Worm (Caenorhabditis elegans) whole organism, L2 larva: ENCODE results near the gene syg-2.

Experiments
- C34F6.9 ChIP-seq: fragments of 150-350 bp; optimal IDR thresholded peaks from 2 replicates; lab custom pipeline; 2014; ENCODE audit warnings: missing biosample characterization, missing genetic modification characterization
- F13H6.1 ChIP-seq: sonication (generic microtip); optimal IDR thresholded peaks from 2 replicates; lab custom pipeline; 2016; ENCODE audit warnings: missing genetic modification characterization, missing compliant biosample characterization
- R02D3.7 ChIP-seq: fragments of 150-350 bp; optimal IDR thresholded peaks from 2 replicates; lab custom pipeline; 2014; ENCODE audit warnings: missing biosample characterization, missing genetic modification characterization
- Y55F3AM.14 ChIP-seq: fragments of 200-800 bp; sonication (Bioruptor generic); optimal IDR thresholded peaks from 2 replicates; lab custom pipeline; 2018; ENCODE audit warnings: mild to moderate bottlenecking, missing genetic modification characterization, missing compliant biosample characterization
- ZK546.5 ChIP-seq: sonication (generic microtip); optimal IDR thresholded peaks from 2 replicates; lab custom pipeline; 2017; ENCODE audit warnings: missing biosample characterization, missing genetic modification characterization
- alr-1 ChIP-seq: fragments of 150-350 bp; optimal IDR thresholded peaks from 2 replicates; lab custom pipeline; 2014; ENCODE audit warnings: missing biosample characterization, missing genetic modification characterization
- aly-2 ChIP-seq: fragments of 150-350 bp; optimal IDR thresholded peaks from 2 replicates; lab custom pipeline; 2014; ENCODE audit warnings: missing biosample characterization, missing genetic modification characterization
- ama-1 ChIP-seq: fragments of 150-350 bp; optimal IDR thresholded peaks from 2 replicates; lab custom pipeline; 2018; ENCODE audit warnings: inconsistent platforms
- blmp-1 ChIP-seq: sonication (generic microtip); optimal IDR thresholded peaks from 2 replicates; lab custom pipeline; 2017; ENCODE audit warnings: missing genetic modification characterization, mild to moderate bottlenecking, missing compliant biosample characterization, antibody characterized with exemption, moderate library complexity; ENCODE audit not compliant: insufficient read depth
- ceh-16 ChIP-seq: fragments of 150-350 bp; optimal IDR thresholded peaks from 2 replicates; lab custom pipeline; 2014; ENCODE audit warnings: missing biosample characterization, missing genetic modification characterization
- ceh-82 ChIP-seq: fragments of 150-350 bp; optimal IDR thresholded peaks from 2 replicates; lab custom pipeline; 2014; ENCODE audit warnings: missing biosample characterization, missing genetic modification characterization
- crh-2 ChIP-seq: sonication (generic microtip); optimal IDR thresholded peaks from 2 replicates; lab custom pipeline; 2017; ENCODE audit warnings: missing biosample characterization, missing genetic modification characterization
- dmd-4 ChIP-seq: sonication (generic microtip); optimal IDR thresholded peaks from 2 replicates; lab custom pipeline; 2017; ENCODE audit warnings: missing biosample characterization, missing genetic modification characterization
- egl-27 ChIP-seq: sonication (generic microtip); optimal IDR thresholded peaks from 3 replicates; lab custom pipeline; 2017; ENCODE audit warnings: missing biosample characterization, missing genetic modification reagents, missing genetic modification characterization
- elt-1 ChIP-seq: fragments of 150-350 bp; optimal IDR thresholded peaks from 2 replicates; lab custom pipeline; 2014; ENCODE audit warnings: missing biosample characterization, missing genetic modification characterization
- elt-3 ChIP-seq: sonication (generic microtip); optimal IDR thresholded peaks from 2 replicates; lab custom pipeline; 2017; ENCODE audit warnings: missing biosample characterization, missing genetic modification characterization
- fos-1 ChIP-seq: fragments of 150-350 bp; optimal IDR thresholded peaks from 2 replicates; lab custom pipeline; 2014; ENCODE audit warnings: missing biosample characterization, missing genetic modification characterization
- gmeb-1 ChIP-seq: fragments of 150-350 bp; optimal IDR thresholded peaks from 2 replicates; lab custom pipeline; 2014; ENCODE audit warnings: missing biosample characterization, missing genetic modification characterization
- lin-11 ChIP-seq: fragments of 150-350 bp; sonication (generic microtip); optimal IDR thresholded peaks from 2 replicates; lab custom pipeline; 2014; ENCODE audit warnings: missing biosample characterization, missing genetic modification characterization, inconsistent platforms, mixed read lengths
- lin-39 ChIP-seq: fragments of 150-350 bp; optimal IDR thresholded peaks from 2 replicates; lab custom pipeline; 2014; ENCODE audit warnings: missing biosample characterization, missing genetic modification reagents, missing genetic modification characterization
- lsy-2 ChIP-seq, 2 experiments: fragments of 150-350 bp in 1 of 2; sonication (generic microtip) in 1 of 2; optimal IDR thresholded peaks; 2 replicates each; lab custom pipeline; 2014 to 2017; ENCODE audit warnings: missing biosample characterization in 2 of 2, missing genetic modification characterization in 2 of 2
- mab-5 ChIP-seq: fragments of 150-350 bp; optimal IDR thresholded peaks from 2 replicates; lab custom pipeline; 2014; ENCODE audit warnings: missing biosample characterization, missing genetic modification characterization
- mdl-1 ChIP-seq, 2 experiments: fragments of 150-350 bp in 1 of 2; sonication (generic microtip) in 1 of 2; optimal IDR thresholded peaks; 2 replicates each; lab custom pipeline; 2017; ENCODE audit warnings: missing biosample characterization in 2 of 2, missing genetic modification characterization in 2 of 2
- nhr-11 ChIP-seq: fragments of 150-350 bp; optimal IDR thresholded peaks from 2 replicates; lab custom pipeline; 2014; ENCODE audit warnings: missing biosample characterization, missing genetic modification characterization
- nhr-129 ChIP-seq: fragments of 150-350 bp; optimal IDR thresholded peaks from 2 replicates; lab custom pipeline; 2014; ENCODE audit warnings: missing biosample characterization, missing genetic modification characterization
- nhr-21 ChIP-seq: fragments of 150-350 bp; optimal IDR thresholded peaks from 2 replicates; lab custom pipeline; 2014; ENCODE audit warnings: missing biosample characterization, missing genetic modification characterization
- nhr-23 ChIP-seq: fragments of 150-350 bp; optimal IDR thresholded peaks from 2 replicates; lab custom pipeline; 2014; ENCODE audit warnings: missing biosample characterization, missing genetic modification reagents, missing genetic modification characterization
- nhr-237 ChIP-seq: fragments of 150-350 bp; optimal IDR thresholded peaks from 2 replicates; lab custom pipeline; 2014; ENCODE audit warnings: missing biosample characterization, missing genetic modification characterization
- nhr-6 ChIP-seq: fragments of 150-350 bp; optimal IDR thresholded peaks from 2 replicates; lab custom pipeline; 2014; ENCODE audit warnings: missing biosample characterization, missing genetic modification characterization
- nhr-77 ChIP-seq: fragments of 150-350 bp; optimal IDR thresholded peaks from 2 replicates; lab custom pipeline; 2014; ENCODE audit warnings: missing biosample characterization, missing genetic modification characterization
- peb-1 ChIP-seq: fragments of 150-350 bp; optimal IDR thresholded peaks from 2 replicates; lab custom pipeline; 2014; ENCODE audit warnings: missing biosample characterization, missing genetic modification characterization
- sem-4 ChIP-seq: fragments of 150-350 bp; optimal IDR thresholded peaks from 2 replicates; lab custom pipeline; 2014; ENCODE audit warnings: missing biosample characterization, missing genetic modification reagents, missing genetic modification characterization
- skn-1 ChIP-seq: sonication (generic microtip); optimal IDR thresholded peaks from 2 replicates; lab custom pipeline; 2017; ENCODE audit warnings: missing biosample characterization, missing genetic modification characterization
- sma-9 ChIP-seq, 2 experiments: fragments of 150-350 bp in 1 of 2; sonication (generic microtip) in 1 of 2; optimal IDR thresholded peaks; 2 replicates each; lab custom pipeline; 2014 to 2016; ENCODE audit warnings: missing genetic modification characterization in 2 of 2, mild to moderate bottlenecking in 1 of 2, missing biosample characterization in 1 of 2, missing compliant biosample characterization in 1 of 2, missing genetic modification reagents in 1 of 2, moderate library complexity in 1 of 2
- snpc-4 ChIP-seq: fragments of 150-350 bp; optimal IDR thresholded peaks from 2 replicates; lab custom pipeline; 2014; ENCODE audit warnings: missing biosample characterization, missing genetic modification characterization
- unc-39 ChIP-seq: fragments of 150-350 bp; optimal IDR thresholded peaks from 2 replicates; lab custom pipeline; 2014; ENCODE audit warnings: missing biosample characterization, missing genetic modification characterization
- unc-55 ChIP-seq: fragments of 150-350 bp; sonication (generic microtip); optimal IDR thresholded peaks from 3 replicates; lab custom pipeline; 2014; ENCODE audit warnings: missing biosample characterization, missing genetic modification reagents, missing genetic modification characterization
- zag-1 ChIP-seq: fragments of 150-350 bp; optimal IDR thresholded peaks from 2 replicates; lab custom pipeline; 2014; ENCODE audit warnings: missing biosample characterization, missing genetic modification characterization
- ztf-1 ChIP-seq: fragments of 200-800 bp; sonication (Bioruptor generic); conservative IDR thresholded peaks from 2 replicates; pipeline ENCODE4 v1.3.6; 2022; ENCODE audit warnings: missing genetic modification characterization, missing compliant biosample characterization
- ztf-11 ChIP-seq: sonication (generic microtip); optimal IDR thresholded peaks from 2 replicates; lab custom pipeline; 2017; ENCODE audit warnings: missing biosample characterization, missing genetic modification characterization

The syg-2 gene

DNA sequence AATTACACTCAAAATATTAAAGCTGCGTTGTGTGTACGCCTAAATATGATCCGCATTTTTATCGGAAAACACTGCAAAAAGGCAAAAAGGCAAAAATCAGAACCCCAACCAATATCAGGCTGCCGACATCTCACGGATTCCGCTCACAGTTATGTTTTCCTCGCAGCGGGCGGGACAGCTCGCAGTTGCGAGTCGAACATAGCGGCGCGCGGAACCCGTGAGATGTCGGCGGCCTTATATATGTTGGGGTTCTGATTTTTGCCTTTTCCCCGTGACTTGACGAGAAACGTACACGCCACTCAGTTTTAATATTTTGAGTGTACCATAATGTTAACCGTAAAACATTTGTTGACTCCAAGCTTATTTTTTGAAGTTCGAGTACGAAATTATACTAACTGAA lies 17.3 kb upstream of the syg-2 start:
- TF ChIP-seq unc-39 (no peak), snpc-4 (tag; lab: Kevin White, UChicago) (peak; percentile 85)

DNA sequence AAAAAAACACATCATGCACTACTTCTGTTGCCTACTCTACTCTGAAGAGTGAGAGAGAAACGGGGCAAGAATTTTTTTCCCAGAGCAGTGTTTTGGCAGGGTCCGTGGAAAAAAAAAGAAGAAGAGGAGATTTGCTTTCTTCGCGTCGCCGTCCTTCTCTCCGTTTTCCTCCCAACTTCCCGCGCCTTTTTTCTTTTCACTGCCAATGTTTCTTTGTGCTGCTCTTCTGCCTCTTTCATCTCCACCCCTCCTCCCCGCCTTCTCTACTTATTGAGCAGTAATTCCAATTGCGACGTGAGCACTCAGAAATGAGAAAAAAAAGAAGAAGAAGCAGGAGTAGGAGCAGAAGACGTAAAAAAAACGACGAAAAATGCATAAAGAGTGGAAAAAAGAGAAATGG lies 14.8 kb upstream of the syg-2 start:
- TF ChIP-seq unc-55 (GFP tag; lab: Kevin White, UChicago) (peak; percentile 65), lsy-2 (tag; optimal IDR thresholded peaks at IDR 0.05; lab: Kevin White, UChicago) (peak; percentile 12 to 38), crh-2 (peak; percentile 59), F13H6.1 (tag; lab: Kevin White, UChicago) (peak; percentile 52), ztf-11 (tag; lab: Kevin White, UChicago) (no peak), lin-11 (tag; lab: Kevin White, UChicago) (peak; percentile 59), alr-1 (no peak), ceh-82 (tag; lab: Kevin White, UChicago) (peak; percentile 5), zag-1 (peak; percentile 79), nhr-21 (tag; lab: Kevin White, UChicago) (no peak), nhr-23 (tag; lab: Kevin White, UChicago) (no peak), snpc-4 (tag; lab: Kevin White, UChicago) (no peak), nhr-77 (tag; lab: Kevin White, UChicago) (no peak), dmd-4 (tag; lab: Kevin White, UChicago) (no peak), mdl-1 (tag; optimal IDR thresholded peaks at IDR 0.05; lab: Kevin White, UChicago) (no peak), blmp-1 (tag; lab: Kevin White, UChicago) (no peak), elt-1 (no peak), sem-4 (tag; lab: Kevin White, UChicago) (peak; percentile 20), C34F6.9 (tag; lab: Kevin White, UChicago) (peak; percentile 74), Y55F3AM.14 (peak; percentile 3), ztf-1 (GFP tag; lab: Robert Waterston, UW) (no peak), mab-5 (tag; lab: Kevin White, UChicago) (no peak), R02D3.7 (tag; lab: Kevin White, UChicago) (no peak), nhr-129 (tag; lab: Kevin White, UChicago) (peak; percentile 68), fos-1 (tag; lab: Kevin White, UChicago) (peak; percentile 4), ama-1 (lab: Kevin White, UChicago) (no peak), elt-3 (tag; lab: Kevin White, UChicago) (no peak), peb-1 (tag; lab: Kevin White, UChicago) (no peak), nhr-11 (no peak), ceh-16 (tag; lab: Kevin White, UChicago) (no peak)
- TF ChIP-seq, all 48 proteins: peak for 12

DNA sequence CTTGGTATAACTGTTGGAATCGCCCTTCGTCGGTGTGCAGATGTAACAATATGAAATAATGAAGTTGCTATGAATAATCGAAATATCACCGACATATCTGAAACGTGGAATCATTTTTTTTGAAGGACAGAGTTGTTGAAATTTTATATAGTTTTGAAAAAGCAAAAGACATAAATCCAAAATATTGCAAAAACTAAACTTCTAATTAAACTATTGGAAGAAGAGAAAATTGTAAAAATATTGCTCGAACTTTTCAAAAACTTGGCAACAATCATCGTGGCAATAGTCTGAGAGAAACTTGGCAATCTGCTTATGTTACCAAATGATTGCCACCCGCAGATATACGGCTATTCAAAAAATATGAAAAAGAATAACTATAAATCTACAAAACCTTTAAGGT lies 9.4 kb upstream of the syg-2 start, which contains the start of gene F54E4.4:
TSS of gene F54E4.4 (minus strand) at position 101 of the 400 bp plus-strand sequence.
- no peak for TF ChIP-seq mab-5 (tag; lab: Kevin White, UChicago)
- no peak for TF ChIP-seq nhr-237 (tag; lab: Kevin White, UChicago)
- no peak for TF ChIP-seq Y55F3AM.14
- no peak for TF ChIP-seq skn-1
- no peak for TF ChIP-seq blmp-1 (tag; lab: Kevin White, UChicago)
- no peak for TF ChIP-seq dmd-4 (tag; lab: Kevin White, UChicago)
- TF ChIP-seq gmeb-1 (tag; lab: Kevin White, UChicago): no peak
- no peak for TF ChIP-seq C34F6.9 (tag; lab: Kevin White, UChicago)

- TF ChIP-seq F13H6.1 (tag; lab: Kevin White, UChicago): peak; percentile 24
- TF ChIP-seq sem-4 (tag; lab: Kevin White, UChicago): no peak
- TF ChIP-seq, all 48 proteins: peak for 1
Measured at ce11 chrX:14649224-14649623, 5.5 kb upstream of the syg-2 start.

ce11 chrX:14652058-14652457 lies 2.7 kb upstream of the syg-2 start:
- TF ChIP-seq zag-1 (no peak), skn-1 (no peak), elt-3 (tag; lab: Kevin White, UChicago) (no peak), R02D3.7 (tag; lab: Kevin White, UChicago) (no peak), mab-5 (tag; lab: Kevin White, UChicago) (no peak), lin-39 (tag; lab: Kevin White, UChicago) (no peak), crh-2 (no peak), nhr-6 (tag; lab: Kevin White, UChicago) (no peak), dmd-4 (tag; lab: Kevin White, UChicago) (no peak), sma-9 (GFP tag; optimal IDR thresholded peaks at IDR 0.05; lab: Kevin White, UChicago) (no peak), sma-9 (tag; optimal IDR thresholded peaks at IDR 0.05; lab: Kevin White, UChicago) (no peak), egl-27 (tag; lab: Kevin White, UChicago) (no peak), ZK546.5 (tag; lab: Kevin White, UChicago) (no peak), aly-2 (tag; lab: Kevin White, UChicago) (no peak)
